Worm (Caenorhabditis elegans): Measurements from ENCODE around the gene F49H6.8.
A peak's percentile ranks its signal among the peaks of the same experiment; 100 is the strongest.

F49H6.8 gene

ce11 chrV:17022613-17023322 is at the start of gene F49H6.8, which contains the start of gene F49H6.5:
Gene F49H6.8 (minus strand): TSS chrV:17022663.
Gene F49H6.5 (plus strand): TSS chrV:17023241.
- TF ChIP-seq egl-13 (tag; optimal IDR thresholded peaks at IDR 0.05) (no peak), F16B12.6 (tag; optimal IDR thresholded peaks at IDR 0.05) (no peak), nhr-84 (tag; optimal IDR thresholded peaks at IDR 0.05) (no peak), lin-35 (GFP tag; optimal IDR thresholded peaks at IDR 0.05) (peak in 1 of 2 experiments; percentile 20), aly-2 (tag; optimal IDR thresholded peaks at IDR 0.05) (no peak), xbp-1 (tag; optimal IDR thresholded peaks at IDR 0.05) (no peak), snpc-4 (tag; optimal IDR thresholded peaks at IDR 0.05) (no peak), elt-2 (tag; optimal IDR thresholded peaks at IDR 0.05) (peak; percentile 51), swsn-7 (tag; optimal IDR thresholded peaks at IDR 0.05) (no peak), hlh-4 (tag; optimal IDR thresholded peaks at IDR 0.05) (no peak), fos-1 (tag; optimal IDR thresholded peaks at IDR 0.05) (no peak), pax-3 (tag; optimal IDR thresholded peaks at IDR 0.05) (no peak), tlp-1 (tag; optimal IDR thresholded peaks at IDR 0.05) (peak; percentile 42), tbx-2 (tag; optimal IDR thresholded peaks at IDR 0.05) (no peak)

ce11 chrV:17071578-17071977 is 49.1 kb upstream of the F49H6.8 start, which contains the start of gene srbc-14:
Gene srbc-14 (minus strand): TSS chrV:17071678.
- TF ChIP-seq mdl-1 (tag; optimal IDR thresholded peaks at IDR 0.05) = no peak
- no peak for TF ChIP-seq elt-2 (tag; optimal IDR thresholded peaks at IDR 0.05)
- TF ChIP-seq sox-4 (tag; optimal IDR thresholded peaks at IDR 0.05) = no peak
- TF ChIP-seq hlh-17 (GFP tag; optimal IDR thresholded peaks at IDR 0.05; ENCODE audit: borderline replicate concordance) = no peak
- no peak for TF ChIP-seq fos-1 (tag; optimal IDR thresholded peaks at IDR 0.05)
- no peak for TF ChIP-seq ceh-90 (tag; optimal IDR thresholded peaks at IDR 0.05)
- TF ChIP-seq nhr-76 (tag; optimal IDR thresholded peaks at IDR 0.05) = no peak
- TF ChIP-seq mab-9 (GFP tag; IDR thresholded peaks at IDR 0.05) = no peak
- TF ChIP-seq unc-130 (tag; optimal IDR thresholded peaks at IDR 0.05) = no peak
- no peak for TF ChIP-seq fkh-8 (tag; optimal IDR thresholded peaks at IDR 0.05)
- no peak for TF ChIP-seq efl-1 (optimal IDR thresholded peaks at IDR 0.05)
- TF ChIP-seq efl-1 (GFP tag; optimal IDR thresholded peaks at IDR 0.05 in 1 of 2) = no peak
- no peak for TF ChIP-seq nhr-28 (tag; optimal IDR thresholded peaks at IDR 0.05)
- TF ChIP-seq zag-1 (tag; optimal IDR thresholded peaks at IDR 0.05) = no peak
- no peak for TF ChIP-seq ets-5 (GFP tag; IDR thresholded peaks at IDR 0.05)

- TF ChIP-seq aha-1 (tag; optimal IDR thresholded peaks at IDR 0.05) (no peak), efl-1 (optimal IDR thresholded peaks at IDR 0.05) (no peak), efl-1 (GFP tag; optimal IDR thresholded peaks at IDR 0.05 in 1 of 2) (peak in 1 of 2 experiments; percentile 65)
These were observed 46.4 kb upstream of the F49H6.8 start, which contains the start of gene T05E12.8 for ce11 chrV:17068839-17069238. Gene T05E12.8 (plus strand): TSS chrV:17069139.

- TF ChIP-seq snpc-4 (tag; optimal IDR thresholded peaks at IDR 0.05) (no peak), lin-39 (tag; optimal IDR thresholded peaks at IDR 0.05) (no peak), lin-13 (GFP tag; optimal IDR thresholded peaks at IDR 0.05) (no peak), ceh-82 (tag; optimal IDR thresholded peaks at IDR 0.05) (no peak), ztf-4 (tag; optimal IDR thresholded peaks at IDR 0.05) (no peak), hpl-2 (GFP tag; optimal IDR thresholded peaks at IDR 0.05) (no peak), nhr-84 (tag; optimal IDR thresholded peaks at IDR 0.05) (no peak), efl-3 (GFP tag; optimal IDR thresholded peaks at IDR 0.05) (no peak), egl-27 (tag; optimal IDR thresholded peaks at IDR 0.05) (no peak), ama-1 (optimal IDR thresholded peaks at IDR 0.05) (no peak), unc-30 (tag; optimal IDR thresholded peaks at IDR 0.05) (no peak)
These were observed 44.2 kb upstream of the F49H6.8 start for ce11 chrV:17066634-17067033.

All from whole organism, L1 larva.